Worm (Caenorhabditis elegans): Measurements from ENCODE around the gene C23G10.10.
A peak's percentile ranks its signal among the peaks of the same experiment; 100 is the strongest.

C23G10.10 gene

ce11 chrIII:6216833-6217466 lies 3.1 kb upstream of the C23G10.10 start, which contains the start of gene hot-4:
TSS of gene hot-4 (plus strand) at chrIII:6217416.
- no peak for TF ChIP-seq him-1 (tag; optimal IDR thresholded peaks at IDR 0.05)
- TF ChIP-seq W03F9.2 (tag; optimal IDR thresholded peaks at IDR 0.05) = no peak
- no peak for TF ChIP-seq dao-5 (tag; optimal IDR thresholded peaks at IDR 0.05)

- TF ChIP-seq dao-5 (tag; optimal IDR thresholded peaks at IDR 0.05) (no peak), him-1 (tag; optimal IDR thresholded peaks at IDR 0.05) (no peak)
These were observed 2.1 kb upstream of the C23G10.10 start for ce11 chrIII:6215943-6216342.

DNA sequence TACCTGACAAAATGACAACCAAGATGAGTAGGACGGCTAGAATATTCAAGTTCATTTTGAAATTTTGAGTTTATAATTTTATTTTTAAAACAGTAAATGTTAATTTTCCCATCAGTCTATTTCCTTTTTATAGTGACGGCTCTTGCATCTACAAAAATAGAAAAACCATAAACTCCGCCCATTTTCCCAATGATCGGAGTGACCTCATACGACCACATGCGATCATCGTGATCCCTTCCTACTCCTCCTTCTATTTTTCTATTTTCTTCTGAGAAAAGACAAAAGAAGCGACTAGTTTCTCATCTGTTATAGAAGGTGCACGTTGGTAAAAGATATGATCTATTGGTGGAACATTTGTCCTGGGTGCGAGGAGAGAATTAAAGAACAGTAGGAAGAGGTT lies 1.7 kb upstream of the C23G10.10 start, which contains the start of gene C23G10.11:
TSS of gene C23G10.11 (minus strand) at position 101 of the 400 bp plus-strand sequence.
- TF ChIP-seq W03F9.2 (tag; optimal IDR thresholded peaks at IDR 0.05) = no peak
- TF ChIP-seq him-1 (tag; optimal IDR thresholded peaks at IDR 0.05) = no peak
- TF ChIP-seq dao-5 (tag; optimal IDR thresholded peaks at IDR 0.05) = no peak

ce11 chrIII:6210215-6210822 lies 3.5 kb downstream of the C23G10.10 start:
- TF ChIP-seq him-1 (tag; optimal IDR thresholded peaks at IDR 0.05) = no peak
- no peak for TF ChIP-seq dao-5 (tag; optimal IDR thresholded peaks at IDR 0.05)
- no peak for TF ChIP-seq W03F9.2 (tag; optimal IDR thresholded peaks at IDR 0.05)

- TF ChIP-seq W03F9.2 (tag; optimal IDR thresholded peaks at IDR 0.05) = no peak
- no peak for TF ChIP-seq him-1 (tag; optimal IDR thresholded peaks at IDR 0.05)
- TF ChIP-seq dao-5 (tag; optimal IDR thresholded peaks at IDR 0.05) = no peak
These were observed 4.8 kb downstream of the C23G10.10 start, which contains the start of gene C23G10.1 for ce11 chrIII:6208984-6209383. TSS of gene C23G10.1 (plus strand) at chrIII:6209284.

- TF ChIP-seq dao-5 (tag; optimal IDR thresholded peaks at IDR 0.05) (no peak), him-1 (tag; optimal IDR thresholded peaks at IDR 0.05) (no peak), W03F9.2 (tag; optimal IDR thresholded peaks at IDR 0.05) (no peak)
These were observed 5.9 kb downstream of the C23G10.10 start, which contains the start of gene C23G10.2 for ce11 chrIII:6207881-6208280. TSS of gene C23G10.2 (plus strand) at chrIII:6208064.

DNA sequence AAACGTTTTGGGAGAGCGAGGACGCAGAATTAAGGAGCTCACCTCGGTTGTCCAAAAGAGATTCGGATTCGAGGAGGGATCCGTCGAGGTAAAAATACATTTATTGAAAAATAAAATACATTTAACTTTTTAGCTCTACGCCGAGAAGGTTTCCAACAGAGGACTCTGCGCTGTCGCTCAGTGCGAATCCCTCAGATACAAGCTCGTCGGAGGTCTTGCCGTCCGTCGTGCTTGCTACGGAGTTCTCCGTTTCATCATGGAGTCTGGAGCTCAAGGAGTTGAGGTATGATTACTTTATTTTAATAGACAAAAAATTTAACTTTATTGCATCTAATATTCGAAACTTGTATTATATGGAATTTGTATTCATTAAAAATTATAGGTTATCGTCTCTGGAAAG lies 6.8 kb downstream of the C23G10.10 start:
- no peak for TF ChIP-seq dao-5 (tag; optimal IDR thresholded peaks at IDR 0.05)
- no peak for TF ChIP-seq him-1 (tag; optimal IDR thresholded peaks at IDR 0.05)
- no peak for TF ChIP-seq W03F9.2 (tag; optimal IDR thresholded peaks at IDR 0.05)

DNA sequence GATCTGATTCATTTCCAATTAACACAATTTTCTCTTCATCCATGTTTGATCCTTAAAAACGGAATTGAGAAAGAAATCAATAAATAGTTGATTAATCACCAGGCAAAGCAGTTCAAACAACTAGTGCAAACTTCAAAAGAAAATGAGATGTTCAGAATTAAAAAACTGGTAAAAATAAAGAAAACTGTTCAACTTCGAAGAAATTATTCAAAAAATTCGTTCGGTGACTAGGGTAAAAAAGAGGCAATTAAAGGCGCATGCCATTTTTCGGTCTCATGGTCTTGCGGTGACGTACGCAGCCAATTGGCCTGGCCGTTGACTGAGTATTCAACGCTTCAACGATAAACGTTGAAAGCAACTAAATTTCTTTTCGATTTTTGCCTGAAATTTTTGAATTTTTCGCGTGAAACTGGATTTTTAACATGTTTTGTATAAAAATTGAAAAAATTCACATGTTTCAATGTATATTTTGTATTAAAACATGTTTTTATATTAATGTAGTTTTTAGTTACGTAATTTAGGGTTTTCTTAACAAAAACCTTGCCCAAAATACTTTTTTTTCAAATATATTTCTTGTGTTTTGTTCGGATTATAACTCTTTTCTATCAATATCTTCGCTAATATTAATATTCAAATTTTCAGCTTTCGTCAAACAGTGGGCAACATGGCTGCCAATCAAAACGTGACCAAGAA lies 7.5 kb downstream of the C23G10.10 start, which contains the start of the genes sna-3 and rps-3:
TSS of gene sna-3 (minus strand) at position 51 of the 693 bp plus-strand sequence.
TSS of gene rps-3 (plus strand) at position 643 of the 693 bp plus-strand sequence.
- TF ChIP-seq W03F9.2 (tag; optimal IDR thresholded peaks at IDR 0.05) (peak; percentile 90), him-1 (tag; optimal IDR thresholded peaks at IDR 0.05) (no peak)

- no peak for TF ChIP-seq W03F9.2 (tag; optimal IDR thresholded peaks at IDR 0.05)
- no peak for TF ChIP-seq him-1 (tag; optimal IDR thresholded peaks at IDR 0.05)
- no peak for TF ChIP-seq dao-5 (tag; optimal IDR thresholded peaks at IDR 0.05)
These were observed 11.4 kb downstream of the C23G10.10 start for ce11 chrIII:6202440-6202839.

DNA sequence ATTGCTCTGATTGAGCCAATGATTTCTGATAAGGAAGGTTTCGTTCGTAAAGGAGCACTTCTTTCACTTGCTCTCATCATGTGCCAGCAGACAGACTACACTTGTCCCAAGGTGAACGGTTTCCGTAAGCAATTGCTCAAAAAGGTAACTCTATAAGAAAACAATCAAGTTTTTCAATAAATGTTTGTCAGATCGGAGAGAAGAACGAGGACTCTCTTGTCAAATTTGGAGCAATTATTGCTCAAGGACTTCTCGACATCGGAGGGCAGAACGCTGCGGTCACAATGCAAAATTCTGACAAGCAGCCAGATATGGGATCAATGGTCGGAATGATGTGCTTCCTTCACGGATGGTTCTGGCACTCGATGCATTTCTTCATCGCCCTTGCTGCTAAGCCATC lies 12.5 kb downstream of the C23G10.10 start:
- no peak for TF ChIP-seq dao-5 (tag; optimal IDR thresholded peaks at IDR 0.05)
- no peak for TF ChIP-seq W03F9.2 (tag; optimal IDR thresholded peaks at IDR 0.05)

DNA sequence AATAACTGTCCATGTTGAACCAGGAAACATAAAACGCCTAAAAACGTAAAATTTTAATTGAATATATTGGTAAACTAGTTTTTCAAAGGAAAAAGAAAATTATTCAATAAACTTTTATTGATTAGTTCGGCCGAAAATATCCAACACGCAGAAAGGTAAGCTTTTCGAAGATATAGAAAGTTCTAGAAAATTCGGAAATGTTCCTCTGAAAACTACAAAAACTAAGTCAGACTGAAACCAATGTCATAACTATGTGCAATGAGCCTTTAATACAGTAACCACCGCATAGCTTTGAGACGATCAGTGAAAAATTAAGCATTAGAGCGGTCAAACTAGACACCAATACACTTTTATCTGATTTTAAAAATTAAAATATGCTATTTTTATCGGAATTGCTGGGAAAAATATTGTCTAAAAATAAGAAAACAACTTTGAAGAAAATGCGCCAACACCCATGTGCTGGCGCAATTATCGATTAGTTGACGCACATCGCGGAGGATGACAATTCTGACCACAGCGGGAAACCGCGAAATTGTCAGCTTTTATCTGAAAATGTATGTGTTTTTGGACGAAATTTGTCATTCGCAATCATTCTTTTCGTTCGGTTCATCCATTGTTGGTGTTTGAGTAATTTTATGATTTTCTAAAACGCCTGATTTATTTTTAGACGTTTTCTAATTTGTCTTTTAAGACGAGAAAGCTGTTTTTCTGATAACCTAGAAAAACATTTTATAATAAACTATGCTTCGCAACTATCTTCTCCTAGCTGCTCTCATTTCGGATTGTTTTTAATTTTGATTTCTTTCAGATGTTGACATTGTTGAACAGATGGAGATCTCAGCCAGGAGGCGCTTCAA lies 15.2 kb downstream of the C23G10.10 start, which contains the start of the genes C23G10.7 and rpn-2:
TSS of gene C23G10.7 (minus strand) at position 37 of the 857 bp plus-strand sequence.
TSS of gene rpn-2 (plus strand) at position 807 of the 857 bp plus-strand sequence.
- TF ChIP-seq dao-5 (tag; optimal IDR thresholded peaks at IDR 0.05) = no peak
- peak; percentile 78 for TF ChIP-seq W03F9.2 (tag; optimal IDR thresholded peaks at IDR 0.05)

- TF ChIP-seq W03F9.2 (tag; optimal IDR thresholded peaks at IDR 0.05) = no peak
- TF ChIP-seq dao-5 (tag; optimal IDR thresholded peaks at IDR 0.05) = no peak
- no peak for TF ChIP-seq him-1 (tag; optimal IDR thresholded peaks at IDR 0.05)
These were observed 18.1 kb downstream of the C23G10.10 start for ce11 chrIII:6195718-6196117.

- no peak for TF ChIP-seq W03F9.2 (tag; optimal IDR thresholded peaks at IDR 0.05)
- no peak for TF ChIP-seq dao-5 (tag; optimal IDR thresholded peaks at IDR 0.05)
- TF ChIP-seq him-1 (tag; optimal IDR thresholded peaks at IDR 0.05) = no peak
These were observed 19.3 kb downstream of the C23G10.10 start, which contains the start of gene ugt-66 for ce11 chrIII:6194480-6194879. TSS of gene ugt-66 (minus strand) at chrIII:6194580.

All from whole organism, L4/young adult.